Fruit fly (Drosophila melanogaster) whole organism, embryonic: Measurements from ENCODE around the gene CG14341.

ENCODE experiments used
- ATbp ChIP-seq: fragments of 200-800 bp; sonication (Bioruptor generic); optimal IDR thresholded peaks from 2 replicates; lab custom pipeline; 2017; ENCODE audit warnings: missing biosample characterization, mild to moderate bottlenecking, missing genetic modification characterization, missing genetic modification reagents
- CG11085 ChIP-seq: fragments of 200-800 bp; sonication (Bioruptor generic); IDR thresholded peaks from 2 replicates; pipeline ENCODE4 v1.3.6; 2022; ENCODE audit warnings: missing biosample characterization, missing genetic modification characterization
- CG12104 ChIP-seq: fragments of 200-800 bp; sonication (Bioruptor generic); optimal IDR thresholded peaks from 3 replicates; lab custom pipeline; 2016; ENCODE audit warnings: missing biosample characterization, missing genetic modification characterization
- CG12769 ChIP-seq: fragments of 200-800 bp; sonication (Bioruptor generic); optimal IDR thresholded peaks from 2 replicates; lab custom pipeline; 2019; ENCODE audit warnings: missing biosample characterization, mild to moderate bottlenecking, missing genetic modification characterization, moderate library complexity
- CG13775 ChIP-seq: fragments of 200-800 bp; sonication (Bioruptor generic); optimal IDR thresholded peaks from 3 replicates; lab custom pipeline; 2017; ENCODE audit warnings: missing biosample characterization, mild to moderate bottlenecking, missing genetic modification characterization
- CG14667 ChIP-seq: fragments of 200-800 bp; sonication (Bioruptor generic); IDR thresholded peaks from 2 replicates; pipeline ENCODE4 v1.3.6; 2022; ENCODE audit warnings: missing biosample characterization, missing genetic modification characterization
- CG15011 ChIP-seq: fragments of 200-800 bp; sonication (Bioruptor generic); optimal IDR thresholded peaks from 3 replicates; lab custom pipeline; 2018; ENCODE audit warnings: missing biosample characterization, mild to moderate bottlenecking, missing genetic modification characterization
- CG3726 ChIP-seq: fragments of 200-800 bp; sonication (Bioruptor generic); IDR thresholded peaks from 3 replicates; pipeline ENCODE4, ENCODE4 v1.3.6; 2022; ENCODE audit warnings: missing biosample characterization, missing genetic modification characterization
- CG4707 ChIP-seq: fragments of 200-800 bp; sonication (Bioruptor generic); optimal IDR thresholded peaks from 2 replicates; lab custom pipeline; 2018; ENCODE audit warnings: missing biosample characterization, mild to moderate bottlenecking, missing genetic modification characterization, moderate library complexity
- CG5180 ChIP-seq: fragments of 200-800 bp; sonication (Bioruptor generic); optimal IDR thresholded peaks from 3 replicates; lab custom pipeline; 2017; ENCODE audit warnings: missing biosample characterization, missing genetic modification characterization, mild to moderate bottlenecking, moderate library complexity, missing genetic modification reagents
- CG5245 ChIP-seq: fragments of 200-800 bp; sonication (Bioruptor generic); optimal IDR thresholded peaks from 3 replicates; lab custom pipeline; 2016; ENCODE audit warnings: missing biosample characterization, missing genetic modification characterization
- CG8281 ChIP-seq: fragments of 200-800 bp; sonication (Bioruptor generic); optimal IDR thresholded peaks from 2 replicates; lab custom pipeline; 2018; ENCODE audit warnings: missing biosample characterization, mild to moderate bottlenecking, missing genetic modification characterization, moderate library complexity
- CG9797 ChIP-seq: fragments of 200-800 bp; sonication (Bioruptor generic); optimal IDR thresholded peaks from 3 replicates; lab custom pipeline; 2018; ENCODE audit warnings: missing biosample characterization, mild to moderate bottlenecking, missing genetic modification characterization
- CG9932 ChIP-seq: fragments of 200-800 bp; sonication (Bioruptor generic); IDR thresholded peaks from 2 replicates; pipeline ENCODE4 v1.3.6; 2022; ENCODE audit warnings: missing biosample characterization, missing genetic modification characterization
- CrebB ChIP-seq: fragments of 200-800 bp; sonication (Bioruptor generic); optimal IDR thresholded peaks from 3 replicates; lab custom pipeline; 2018; ENCODE audit warnings: missing biosample characterization, mild to moderate bottlenecking, missing genetic modification characterization
- Ets65A ChIP-seq: fragments of 200-800 bp; sonication (Bioruptor generic); peaks from one replicate; lab custom pipeline; 2016; ENCODE audit warnings: missing biosample characterization, missing genetic modification characterization
- Ets97D ChIP-seq: fragments of 200-800 bp; sonication (Bioruptor generic); optimal IDR thresholded peaks from 3 replicates; lab custom pipeline; 2016; ENCODE audit warnings: missing biosample characterization, missing genetic modification characterization
- Fer2 ChIP-seq: fragments of 200-800 bp; sonication (Bioruptor generic); optimal IDR thresholded peaks from 2 replicates; lab custom pipeline; 2018; ENCODE audit warnings: missing biosample characterization, mild to moderate bottlenecking, missing genetic modification characterization, moderate library complexity
- GATAe ChIP-seq: fragments of 200-800 bp; sonication (Bioruptor generic); conservative IDR thresholded peaks from 2 replicates; pipeline ENCODE4 v1.3.6; 2022; ENCODE audit warnings: missing biosample characterization, missing genetic modification characterization
- Hr3 ChIP-seq: fragments of 200-800 bp; sonication (Bioruptor generic); optimal IDR thresholded peaks from 3 replicates; lab custom pipeline; 2016; ENCODE audit warnings: missing biosample characterization, missing genetic modification characterization
- Lhr ChIP-seq: fragments of 200-800 bp; sonication (Bioruptor generic); optimal IDR thresholded peaks from 3 replicates; lab custom pipeline; 2017; ENCODE audit warnings: mild to moderate bottlenecking, missing biosample characterization, missing genetic modification reagents, missing genetic modification characterization
- Oaz ChIP-seq: fragments of 200-800 bp; sonication (Bioruptor generic); IDR thresholded peaks from 2 replicates; pipeline ENCODE4 v1.3.6; 2022; ENCODE audit warnings: missing biosample characterization, missing genetic modification characterization
- Pdp1 ChIP-seq, 2 experiments: fragments of 200-800 bp; sonication (Bioruptor generic); optimal IDR thresholded peaks; 3 replicates each; lab custom pipeline; 2016; ENCODE audit warnings: missing biosample characterization in 2 of 2, missing genetic modification characterization in 2 of 2, mild to moderate bottlenecking in 1 of 2, moderate library complexity in 1 of 2
- Poxn ChIP-seq: fragments of 200-800 bp; sonication (Bioruptor generic); IDR thresholded peaks from 2 replicates; pipeline ENCODE4 v1.3.6; 2022; ENCODE audit warnings: missing biosample characterization, missing genetic modification characterization
- Rx ChIP-seq: fragments of 200-800 bp; sonication (Bioruptor generic); IDR thresholded peaks from 2 replicates; pipeline ENCODE4 v1.3.6; 2022; ENCODE audit warnings: missing biosample characterization, missing genetic modification characterization
- Taf1 ChIP-seq: fragments of 200-800 bp; sonication (Bioruptor generic); IDR thresholded peaks from 2 replicates; pipeline ENCODE4 v1.3.6; 2022; ENCODE audit warnings: missing biosample characterization, missing genetic modification characterization
- Usf ChIP-seq: fragments of 200-800 bp; sonication (Bioruptor generic); optimal IDR thresholded peaks from 2 replicates; lab custom pipeline; 2017; ENCODE audit warnings: missing genotype, missing biosample characterization, missing genetic modification characterization
- bigmax ChIP-seq: fragments of 200-800 bp; sonication (Bioruptor generic); optimal IDR thresholded peaks from 2 replicates; lab custom pipeline; 2018; ENCODE audit warnings: missing biosample characterization, mild to moderate bottlenecking, missing genetic modification characterization
- cad ChIP-seq: fragments of >200 bp; optimal IDR thresholded peaks from 2 replicates; lab custom pipeline; 2017; ENCODE audit warnings: missing biosample characterization, missing genetic modification characterization
- ci ChIP-seq: fragments of 200-800 bp; sonication (Bioruptor generic); IDR thresholded peaks from 3 replicates; pipeline ENCODE4 v1.3.6; 2022; ENCODE audit warnings: missing biosample characterization, missing genetic modification characterization
- danr ChIP-seq: fragments of 200-800 bp; sonication (Bioruptor generic); IDR thresholded peaks from 2 replicates; pipeline ENCODE4 v1.3.6; 2022; ENCODE audit warnings: missing biosample characterization, missing genetic modification characterization
- dm ChIP-seq: fragments of 200-800 bp; sonication (Bioruptor generic); optimal IDR thresholded peaks from 3 replicates; lab custom pipeline; 2016; ENCODE audit warnings: missing biosample characterization, missing genetic modification characterization
- dpn ChIP-seq, 2 experiments: fragments of 200-800 bp; sonication (Bioruptor generic); optimal IDR thresholded peaks; 3 replicates each; lab custom pipeline; 2016; ENCODE audit warnings: missing biosample characterization in 2 of 2, missing genetic modification characterization in 2 of 2
- emc ChIP-seq: fragments of 200-800 bp; sonication (Bioruptor generic); optimal IDR thresholded peaks from 2 replicates; lab custom pipeline; 2016; ENCODE audit warnings: missing biosample characterization, missing genetic modification characterization
- exex ChIP-seq: fragments of 200-800 bp; sonication (Bioruptor generic); optimal IDR thresholded peaks from 4 replicates; lab custom pipeline; 2018; ENCODE audit warnings: missing biosample characterization, mild to moderate bottlenecking, missing genetic modification characterization, moderate library complexity
- eyg ChIP-seq: fragments of 200-800 bp; sonication (Bioruptor generic); optimal IDR thresholded peaks from 3 replicates; lab custom pipeline; 2016; ENCODE audit warnings: missing biosample characterization, missing genetic modification characterization
- hth ChIP-seq: fragments of >200 bp; optimal IDR thresholded peaks from 2 replicates; lab custom pipeline; 2017; ENCODE audit warnings: inconsistent platforms
- inv ChIP-seq: fragments of 200-800 bp; sonication (Bioruptor generic); IDR thresholded peaks from 2 replicates; pipeline ENCODE4 v1.3.6; 2022; ENCODE audit warnings: missing biosample characterization, missing genetic modification characterization; ENCODE audit not compliant: partially characterized antibody
- lab ChIP-seq: fragments of 200-800 bp; sonication (Bioruptor generic); optimal IDR thresholded peaks from 3 replicates; lab custom pipeline; 2017; ENCODE audit warnings: missing biosample characterization, missing genetic modification characterization, mild to moderate bottlenecking, moderate library complexity, missing genetic modification reagents
- lov ChIP-seq, 2 experiments: fragments of 200-800 bp in 1 of 2; fragments of >200 bp in 1 of 2; sonication (Bioruptor generic) in 1 of 2; IDR thresholded peaks in 1 of 2; optimal IDR thresholded peaks in 1 of 2; 2 replicates in 1 of 2; 3 replicates in 1 of 2; pipeline versions ENCODE4 v1.3.6 to Lab custom; 2017 to 2022; ENCODE audit warnings: missing biosample characterization in 1 of 2, missing genetic modification characterization in 1 of 2
- mirr ChIP-seq: fragments of 200-800 bp; sonication (Bioruptor generic); optimal IDR thresholded peaks from 3 replicates; lab custom pipeline; 2018; ENCODE audit warnings: missing biosample characterization, mild to moderate bottlenecking, missing genetic modification characterization
- nom ChIP-seq: fragments of 200-800 bp; sonication (Bioruptor generic); optimal IDR thresholded peaks from 2 replicates; lab custom pipeline; 2017; ENCODE audit warnings: missing biosample characterization, missing genetic modification characterization, mild to moderate bottlenecking, moderate library complexity, missing genetic modification reagents
- onecut ChIP-seq: fragments of 200-800 bp; sonication (Bioruptor generic); IDR thresholded peaks from 2 replicates; pipeline ENCODE4 v1.3.6; 2022; ENCODE audit warnings: missing biosample characterization, missing genetic modification characterization
- phol ChIP-seq: fragments of 200-800 bp; sonication (Bioruptor generic); optimal IDR thresholded peaks from 3 replicates; lab custom pipeline; 2018; ENCODE audit warnings: missing biosample characterization, mild to moderate bottlenecking, missing genetic modification characterization, moderate library complexity
- row ChIP-seq: fragments of 200-800 bp; sonication (Bioruptor generic); IDR thresholded peaks from 3 replicates; pipeline ENCODE4 v1.3.6; 2022; ENCODE audit warnings: missing biosample characterization, missing genetic modification characterization
- sc ChIP-seq, 3 experiments: fragments of >200 bp in 2 of 3; fragments of 200-800 bp in 1 of 3; sonication (Bioruptor generic) in 1 of 3; optimal IDR thresholded peaks; 2 replicates in 2 of 3; 3 replicates in 1 of 3; lab custom pipeline; 2017; ENCODE audit warnings: mild to moderate bottlenecking in 1 of 3, missing biosample characterization in 1 of 3, missing genetic modification characterization in 1 of 3, missing genetic modification reagents in 1 of 3
- sd ChIP-seq: fragments of 200-800 bp; sonication (Bioruptor generic); optimal IDR thresholded peaks from 3 replicates; lab custom pipeline; 2018; ENCODE audit warnings: missing biosample characterization, mild to moderate bottlenecking, missing genetic modification characterization, moderate library complexity
- sens-2 ChIP-seq: fragments of 200-800 bp; sonication (Bioruptor generic); IDR thresholded peaks from 2 replicates; pipeline ENCODE4 v1.3.6; 2022; ENCODE audit warnings: missing biosample characterization, missing genetic modification characterization
- sug ChIP-seq: fragments of 200-800 bp; optimal IDR thresholded peaks from 2 replicates; lab custom pipeline; 2019; ENCODE audit warnings: missing biosample characterization, mild to moderate bottlenecking, missing genetic modification characterization, moderate library complexity
- twi ChIP-seq: fragments of 200-800 bp; optimal IDR thresholded peaks from 2 replicates; lab custom pipeline; 2019; ENCODE audit warnings: missing biosample characterization, mild to moderate bottlenecking, missing genetic modification characterization, moderate library complexity

CG14341 gene

dm6 chr2L:1201396-1201837 lies 35.1 kb downstream of the CG14341 start (continued):
- TF ChIP-seq bigmax = no peak
- TF ChIP-seq exex (tag; lab: Kevin White, UChicago) = peak; percentile 97
- no peak for TF ChIP-seq inv (GFP tag; lab: Robert Waterston, UW)
- TF ChIP-seq onecut (GFP tag; lab: Robert Waterston, UW) = no peak
- no peak for TF ChIP-seq Hr3 (GFP tag; lab: Kevin White, UChicago)
- no peak for TF ChIP-seq eyg (GFP tag; lab: Kevin White, UChicago)
- no peak for TF ChIP-seq CG5245 (GFP tag; lab: Kevin White, UChicago)
- TF ChIP-seq CG12769 (tag; lab: Kevin White, UChicago) = no peak
- no peak for TF ChIP-seq sc (optimal IDR thresholded peaks at IDR 0.05; lab: Kevin White, UChicago)
- no peak for TF ChIP-seq sc (GFP tag; optimal IDR thresholded peaks at IDR 0.05; lab: Kevin White, UChicago)
- TF ChIP-seq emc (GFP tag; lab: Kevin White, UChicago) = no peak
- no peak for TF ChIP-seq Ets97D (GFP tag; lab: Kevin White, UChicago)
- TF ChIP-seq CG8281 = peak; percentile 91
- TF ChIP-seq sug = peak; percentile 26
- TF ChIP-seq CG9797 = no peak
- TF ChIP-seq Lhr (GFP tag; lab: Kevin White, UChicago) = no peak
- TF ChIP-seq Pdp1 (GFP tag; optimal IDR thresholded peaks at IDR 0.05; lab: Kevin White, UChicago) = peak in 1 of 2 experiments; percentile 1
- TF ChIP-seq mirr (GFP tag; lab: Kevin White, UChicago) = peak; percentile 60
- TF ChIP-seq lab (GFP tag; lab: Kevin White, UChicago) = peak; percentile 79
- TF ChIP-seq CG11085 (GFP tag; lab: Robert Waterston, UW) = no peak
- TF ChIP-seq sd = peak; percentile 93
- no peak for TF ChIP-seq Fer2 (tag; lab: Kevin White, UChicago)
- TF ChIP-seq sens-2 (GFP tag; lab: Robert Waterston, UW) = 0 out of 2 replicates have a peak, but pooled peaks have one; percentile 24
- no peak for TF ChIP-seq phol (tag; lab: Kevin White, UChicago)
- no peak for TF ChIP-seq ATbp
- TF ChIP-seq GATAe (GFP tag; lab: Robert Waterston, UW) = 0 out of 2 replicates have a peak, but pooled peaks have one; percentile 55
- TF ChIP-seq danr (GFP tag; lab: Robert Waterston, UW) = no peak

DNA sequence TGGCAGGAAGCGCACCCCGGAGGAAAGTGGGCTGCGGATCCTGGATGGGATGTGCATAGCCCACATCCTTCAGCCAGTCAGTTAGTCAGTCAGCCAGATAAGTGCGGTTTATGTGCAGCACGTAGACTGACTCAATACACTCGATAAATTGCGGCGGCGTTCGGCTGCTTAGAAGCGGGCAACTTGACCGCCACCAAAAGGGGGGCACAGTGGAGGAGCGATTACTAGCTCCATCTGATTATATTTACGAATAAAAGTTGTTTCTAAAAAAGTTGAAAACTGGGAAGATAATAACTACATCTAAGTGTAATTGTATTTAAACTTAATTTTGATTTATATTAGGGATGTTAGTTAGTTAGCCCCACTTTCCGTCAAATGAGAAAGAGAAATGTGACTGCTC lies 36.1 kb downstream of the CG14341 start:
- TF ChIP-seq hth (lab: Kevin White, UChicago) (no peak), Hr3 (GFP tag; lab: Kevin White, UChicago) (no peak), inv (GFP tag; lab: Robert Waterston, UW) (no peak), CG3726 (GFP tag; lab: Robert Waterston, UW) (no peak), nom (GFP tag; lab: Kevin White, UChicago) (no peak), CG13775 (GFP tag; lab: Kevin White, UChicago) (no peak), dpn (GFP tag; optimal IDR thresholded peaks at IDR 0.05; lab: Kevin White, UChicago) (no peak), Usf (GFP tag; lab: Kevin White, UChicago) (no peak), CG9932 (GFP tag; lab: Robert Waterston, UW) (peak; percentile 8; the same call in 1 of the 2 replicates), CG14667 (GFP tag; lab: Robert Waterston, UW) (no peak), CrebB (tag; lab: Kevin White, UChicago) (no peak), Taf1 (GFP tag; lab: Robert Waterston, UW) (no peak), Poxn (0 out of 2 replicates have a peak, but pooled peaks have one; percentile 14), ci (GFP tag; lab: Robert Waterston, UW) (no peak), Ets65A (GFP tag; lab: Kevin White, UChicago) (peak; percentile 51), Rx (GFP tag; lab: Robert Waterston, UW) (no peak), CG8281 (no peak), lov (optimal IDR thresholded peaks at IDR 0.05; lab: Kevin White, UChicago) (no peak), lov (GFP tag; IDR thresholded peaks at IDR 0.05; lab: Robert Waterston, UW) (no peak), CG4707 (GFP tag; lab: Kevin White, UChicago) (no peak), CG15011 (GFP tag; lab: Kevin White, UChicago) (no peak), CG5180 (GFP tag; lab: Kevin White, UChicago) (no peak), twi (no peak), row (0 out of 3 replicates have a peak, but pooled peaks have one; percentile 11), cad (GFP tag; lab: Kevin White, UChicago) (no peak), CG12104 (GFP tag; lab: Kevin White, UChicago) (no peak), dm (GFP tag; lab: Kevin White, UChicago) (no peak), Oaz (GFP tag; lab: Robert Waterston, UW) (no peak)
